Worm (Caenorhabditis elegans): ENCODE measurements around the gene C07A9.10.

ce11 chrIII:9639281-9640050 is 46.4 kb downstream of the C07A9.10 start:
- TF ChIP-seq cog-1 (tag; optimal IDR thresholded peaks at IDR 0.05) = no peak
- no peak for TF ChIP-seq flt-1 (GFP tag; IDR thresholded peaks at IDR 0.05)
- no peak for TF ChIP-seq T22C8.4 (GFP tag; IDR thresholded peaks at IDR 0.05)
- TF ChIP-seq klf-2 (GFP tag; conservative IDR thresholded peaks at IDR 0.05) = no peak
- TF ChIP-seq ztf-23 (GFP tag; IDR thresholded peaks at IDR 0.05) = no peak
- no peak for TF ChIP-seq ztf-29 (GFP tag; IDR thresholded peaks at IDR 0.05)
- no peak for TF ChIP-seq med-1 (GFP tag; optimal IDR thresholded peaks at IDR 0.05; ENCODE audit: insufficient read depth)
- no peak for TF ChIP-seq ref-1 (GFP tag; conservative IDR thresholded peaks at IDR 0.05)
- TF ChIP-seq tab-1 (GFP tag; IDR thresholded peaks at IDR 0.05) = no peak
